Fruit fly (Drosophila melanogaster) whole organism, embryonic: ENCODE data around the gene Nthl1.

Experiments used
- BEAF-32 ChIP-seq: fragments of 200-800 bp; sonication (Bioruptor generic); optimal IDR thresholded peaks from 3 replicates; lab custom pipeline; 2017; ENCODE audit warnings: missing biosample characterization, missing genetic modification characterization, mild to moderate bottlenecking, moderate library complexity, missing genetic modification reagents
- CG11695 ChIP-seq: fragments of 200-800 bp; sonication (Bioruptor generic); IDR thresholded peaks from 3 replicates; pipeline ENCODE4 v1.3.6; 2022; ENCODE audit warnings: missing biosample characterization, missing genetic modification characterization
- CG13123 ChIP-seq: fragments of 200-800 bp; sonication (Bioruptor generic); optimal IDR thresholded peaks from 2 replicates; lab custom pipeline; 2016; ENCODE audit warnings: missing biosample characterization, missing genetic modification characterization
- CG13894 ChIP-seq: fragments of 200-800 bp; sonication (Bioruptor generic); optimal IDR thresholded peaks from 3 replicates; lab custom pipeline; 2018; ENCODE audit warnings: missing biosample characterization, mild to moderate bottlenecking, missing genetic modification characterization, moderate library complexity
- CG1603 ChIP-seq: fragments of 200-800 bp; sonication (Bioruptor generic); optimal IDR thresholded peaks from 2 replicates; lab custom pipeline; 2019; ENCODE audit warnings: missing biosample characterization, mild to moderate bottlenecking, missing genetic modification characterization, moderate library complexity
- CG1647 ChIP-seq: fragments of 200-800 bp; sonication (Bioruptor generic); optimal IDR thresholded peaks from 3 replicates; lab custom pipeline; 2016; ENCODE audit warnings: missing biosample characterization, missing genetic modification characterization
- CG16813 ChIP-seq: fragments of 200-800 bp; sonication (Bioruptor generic); IDR thresholded peaks from 3 replicates; pipeline ENCODE4 v1.3.6; 2022; ENCODE audit warnings: missing biosample characterization, missing genetic modification characterization; ENCODE audit not compliant: partially characterized antibody
- CG18262 ChIP-seq: fragments of 200-800 bp; optimal IDR thresholded peaks from 3 replicates; lab custom pipeline; 2019; ENCODE audit warnings: missing biosample characterization, mild to moderate bottlenecking, missing genetic modification characterization, moderate library complexity
- CG2129 ChIP-seq: fragments of 200-800 bp; sonication (Bioruptor generic); IDR thresholded peaks from 2 replicates; pipeline ENCODE4 v1.3.6; 2022; ENCODE audit warnings: missing biosample characterization, missing genetic modification characterization; ENCODE audit not compliant: partially characterized antibody
- CG2202 ChIP-seq: fragments of 200-800 bp; sonication (Bioruptor generic); optimal IDR thresholded peaks from 2 replicates; lab custom pipeline; 2018; ENCODE audit warnings: missing biosample characterization, mild to moderate bottlenecking, missing genetic modification characterization
- CG34422 ChIP-seq: fragments of 200-800 bp; sonication (Bioruptor generic); IDR thresholded peaks from 3 replicates; pipeline ENCODE4 v1.3.6; 2022; ENCODE audit warnings: missing biosample characterization, missing genetic modification characterization
- CG4404 ChIP-seq: fragments of 200-800 bp; sonication (Bioruptor generic); IDR thresholded peaks from 2 replicates; pipeline ENCODE4 v1.3.6; 2022; ENCODE audit warnings: missing biosample characterization, missing genetic modification characterization
- CG4424 ChIP-seq: fragments of 200-800 bp; sonication (Bioruptor generic); optimal IDR thresholded peaks from 3 replicates; lab custom pipeline; 2016; ENCODE audit warnings: missing biosample characterization, missing genetic modification characterization
- CG4820 ChIP-seq: fragments of 200-800 bp; sonication (Bioruptor generic); optimal IDR thresholded peaks from 3 replicates; lab custom pipeline; 2016; ENCODE audit warnings: missing biosample characterization, missing genetic modification characterization
- CG7745 ChIP-seq: fragments of 200-800 bp; sonication (Bioruptor generic); optimal IDR thresholded peaks from 2 replicates; lab custom pipeline; 2018; ENCODE audit warnings: missing biosample characterization, mild to moderate bottlenecking, missing genetic modification characterization, moderate library complexity
- Dll ChIP-seq: fragments of 200-800 bp; sonication (Bioruptor generic); IDR thresholded peaks from 4 replicates; pipeline ENCODE4 v1.3.6; 2022; ENCODE audit warnings: missing biosample characterization, missing genetic modification characterization; ENCODE audit not compliant: partially characterized antibody
- H2.0 ChIP-seq: fragments of 200-800 bp; sonication (Bioruptor generic); IDR thresholded peaks from 2 replicates; pipeline ENCODE4 v1.3.6; 2022; ENCODE audit warnings: missing biosample characterization, missing genetic modification characterization
- HmgZ ChIP-seq: fragments of 200-800 bp; sonication (Bioruptor generic); optimal IDR thresholded peaks from 2 replicates; lab custom pipeline; 2018; ENCODE audit warnings: missing biosample characterization, mild to moderate bottlenecking, missing genetic modification characterization
- Mad ChIP-seq: fragments of 200-800 bp; sonication (Bioruptor generic); optimal IDR thresholded peaks from 2 replicates; lab custom pipeline; 2016; ENCODE audit warnings: missing biosample characterization, missing genetic modification characterization
- Med ChIP-seq: fragments of 200-800 bp; sonication (Bioruptor generic); peaks from one replicate; lab custom pipeline; 2016; ENCODE audit warnings: missing biosample characterization, missing genetic modification characterization, mild to moderate bottlenecking, inconsistent platforms, moderate library complexity
- Pdp1 ChIP-seq, 2 experiments: fragments of 200-800 bp; sonication (Bioruptor generic); optimal IDR thresholded peaks; 3 replicates each; lab custom pipeline; 2016; ENCODE audit warnings: missing biosample characterization in 2 of 2, missing genetic modification characterization in 2 of 2, mild to moderate bottlenecking in 1 of 2, moderate library complexity in 1 of 2
- Ptx1 ChIP-seq: fragments of 200-800 bp; sonication (Bioruptor generic); IDR thresholded peaks from 2 replicates; pipeline ENCODE4 v1.3.6; 2022; ENCODE audit warnings: missing biosample characterization, missing genetic modification characterization
- Rfx ChIP-seq: fragments of 200-800 bp; sonication (Bioruptor generic); IDR thresholded peaks from 2 replicates; pipeline ENCODE4 v1.3.6; 2022; ENCODE audit warnings: missing biosample characterization, missing genetic modification characterization
- Side ChIP-seq: fragments of 200-800 bp; sonication (Bioruptor generic); optimal IDR thresholded peaks from 2 replicates; lab custom pipeline; 2016; ENCODE audit warnings: missing biosample characterization, missing genetic modification characterization
- bab2 ChIP-seq: fragments of 200-800 bp; sonication (Bioruptor generic); optimal IDR thresholded peaks from 2 replicates; lab custom pipeline; 2016; ENCODE audit warnings: missing biosample characterization, missing genetic modification characterization
- bigmax ChIP-seq: fragments of 200-800 bp; sonication (Bioruptor generic); optimal IDR thresholded peaks from 2 replicates; lab custom pipeline; 2018; ENCODE audit warnings: missing biosample characterization, mild to moderate bottlenecking, missing genetic modification characterization
- br ChIP-seq: fragments of >200 bp; optimal IDR thresholded peaks from 2 replicates; lab custom pipeline; 2017
- bsh ChIP-seq, 2 experiments: fragments of 200-800 bp; sonication (Bioruptor generic); optimal IDR thresholded peaks; 2 replicates each; lab custom pipeline; 2017 to 2018; ENCODE audit warnings: mild to moderate bottlenecking in 2 of 2, missing biosample characterization in 2 of 2, missing genetic modification characterization in 2 of 2, moderate library complexity in 1 of 2
- cato ChIP-seq: fragments of 200-800 bp; sonication (Bioruptor generic); optimal IDR thresholded peaks from 2 replicates; lab custom pipeline; 2016; ENCODE audit warnings: missing biosample characterization, missing genetic modification characterization, borderline replicate concordance
- croc ChIP-seq: fragments of 200-800 bp; sonication (Bioruptor generic); conservative IDR thresholded peaks from 3 replicates; pipeline ENCODE4 v1.3.6; 2022; ENCODE audit warnings: missing biosample characterization, missing genetic modification characterization
- disco-r ChIP-seq: fragments of 200-800 bp; sonication (Bioruptor generic); optimal IDR thresholded peaks from 2 replicates; lab custom pipeline; 2016; ENCODE audit warnings: missing biosample characterization, missing genetic modification characterization
- dysf ChIP-seq: fragments of 200-800 bp; sonication (Bioruptor generic); IDR thresholded peaks from 3 replicates; pipeline ENCODE4 v1.3.6; 2022; ENCODE audit warnings: missing biosample characterization, missing genetic modification characterization
- esg ChIP-seq: fragments of 200-800 bp; sonication (Bioruptor generic); conservative IDR thresholded peaks from 2 replicates; pipeline ENCODE4 v1.3.6; 2022; ENCODE audit warnings: missing biosample characterization, missing genetic modification characterization
- eyg ChIP-seq: fragments of 200-800 bp; sonication (Bioruptor generic); optimal IDR thresholded peaks from 3 replicates; lab custom pipeline; 2016; ENCODE audit warnings: missing biosample characterization, missing genetic modification characterization
- fd96Cb ChIP-seq: fragments of 200-800 bp; sonication (Bioruptor generic); optimal IDR thresholded peaks from 2 replicates; lab custom pipeline; 2018; ENCODE audit warnings: missing biosample characterization, mild to moderate bottlenecking, missing genetic modification characterization, moderate library complexity
- jigr1 ChIP-seq: fragments of 200-800 bp; sonication (Bioruptor generic); IDR thresholded peaks from 3 replicates; pipeline ENCODE4 v1.3.6; 2022; ENCODE audit warnings: missing biosample characterization, missing genetic modification characterization
- kah ChIP-seq: fragments of 200-800 bp; sonication (Bioruptor generic); optimal IDR thresholded peaks from 2 replicates; lab custom pipeline; 2018; ENCODE audit warnings: missing biosample characterization, mild to moderate bottlenecking, missing genetic modification characterization
- maf-S ChIP-seq: fragments of 200-800 bp; sonication (Bioruptor generic); optimal IDR thresholded peaks from 2 replicates; lab custom pipeline; 2016; ENCODE audit warnings: missing biosample characterization, missing genetic modification characterization
- mld ChIP-seq: fragments of 200-800 bp; sonication (Bioruptor generic); IDR thresholded peaks from 3 replicates; pipeline ENCODE4 v1.3.6; 2022; ENCODE audit warnings: missing biosample characterization, missing genetic modification characterization; ENCODE audit not compliant: partially characterized antibody
- phol ChIP-seq: fragments of 200-800 bp; sonication (Bioruptor generic); optimal IDR thresholded peaks from 3 replicates; lab custom pipeline; 2018; ENCODE audit warnings: missing biosample characterization, mild to moderate bottlenecking, missing genetic modification characterization, moderate library complexity
- pnt ChIP-seq: fragments of 200-800 bp; sonication (Bioruptor generic); optimal IDR thresholded peaks from 3 replicates; lab custom pipeline; 2016; ENCODE audit warnings: missing biosample characterization, missing genetic modification characterization
- run ChIP-seq: fragments of 200-800 bp; sonication (Bioruptor generic); optimal IDR thresholded peaks from 3 replicates; lab custom pipeline; 2018; ENCODE audit warnings: missing biosample characterization, mild to moderate bottlenecking, missing genetic modification characterization
- sc ChIP-seq, 3 experiments: fragments of >200 bp in 2 of 3; fragments of 200-800 bp in 1 of 3; sonication (Bioruptor generic) in 1 of 3; optimal IDR thresholded peaks; 2 replicates in 2 of 3; 3 replicates in 1 of 3; lab custom pipeline; 2017; ENCODE audit warnings: mild to moderate bottlenecking in 1 of 3, missing biosample characterization in 1 of 3, missing genetic modification characterization in 1 of 3, missing genetic modification reagents in 1 of 3
- scrt ChIP-seq: fragments of 200-800 bp; sonication (Bioruptor generic); optimal IDR thresholded peaks from 2 replicates; lab custom pipeline; 2018; ENCODE audit warnings: missing biosample characterization, mild to moderate bottlenecking, missing genetic modification characterization, moderate library complexity
- sd ChIP-seq: fragments of 200-800 bp; sonication (Bioruptor generic); optimal IDR thresholded peaks from 3 replicates; lab custom pipeline; 2018; ENCODE audit warnings: missing biosample characterization, mild to moderate bottlenecking, missing genetic modification characterization, moderate library complexity
- sens ChIP-seq: fragments of 200-800 bp; sonication (Bioruptor generic); peaks from one replicate; lab custom pipeline; 2016; ENCODE audit warnings: missing biosample characterization, missing genetic modification characterization
- sna ChIP-seq: fragments of 200-800 bp; sonication (Bioruptor generic); IDR thresholded peaks from 2 replicates; pipeline ENCODE4 v1.3.6; 2022; ENCODE audit warnings: missing biosample characterization, missing genetic modification characterization; ENCODE audit not compliant: partially characterized antibody
- tap ChIP-seq: fragments of 200-800 bp; optimal IDR thresholded peaks from 3 replicates; lab custom pipeline; 2019; ENCODE audit warnings: missing biosample characterization, mild to moderate bottlenecking, missing genetic modification characterization, moderate library complexity
- tin ChIP-seq: fragments of 200-800 bp; sonication (Bioruptor generic); optimal IDR thresholded peaks from 3 replicates; lab custom pipeline; 2016; ENCODE audit warnings: missing biosample characterization, missing genetic modification characterization
- tna ChIP-seq: fragments of 200-800 bp; sonication (Bioruptor generic); IDR thresholded peaks from 2 replicates; pipeline ENCODE4 v1.3.6; 2022; ENCODE audit warnings: missing biosample characterization, missing genetic modification characterization; ENCODE audit not compliant: partially characterized antibody
- ttk ChIP-seq: fragments of 200-800 bp; sonication (Bioruptor generic); IDR thresholded peaks from 2 replicates; pipeline ENCODE4 v2.1.2; 2022; ENCODE audit warnings: missing biosample characterization, missing genetic modification characterization

Gene Nthl1

dm6 chr2L:20948625-20949024 is 21.0 kb upstream of the Nthl1 start (continued):
- TF ChIP-seq CG2129 (GFP tag; lab: Robert Waterston, UW) (no peak), sens (GFP tag; lab: Kevin White, UChicago) (peak; percentile 81), tap (tag; lab: Kevin White, UChicago) (no peak), Rfx (GFP tag; lab: Robert Waterston, UW) (no peak), croc (GFP tag; lab: Robert Waterston, UW) (no peak), tna (no peak), bigmax (GFP tag; lab: Kevin White, UChicago) (no peak), mld (no peak), CG2202 (tag; lab: Kevin White, UChicago) (no peak), jigr1 (no peak), phol (tag; lab: Kevin White, UChicago) (peak; percentile 33), sd (no peak), cato (GFP tag; lab: Kevin White, UChicago) (peak; percentile 3), Med (GFP tag; lab: Kevin White, UChicago) (peak; percentile 86), CG4424 (no peak), CG11695 (GFP tag; lab: Robert Waterston, UW) (no peak), sna (no peak), dysf (0 out of 3 replicates have a peak, but pooled peaks have one; percentile 45), CG4404 (peak; percentile 32; the same call in 1 of the 2 replicates), CG18262 (tag; lab: Kevin White, UChicago) (peak; percentile 11), CG13894 (no peak), CG1603 (tag; lab: Kevin White, UChicago) (peak; percentile 45), Ptx1 (GFP tag; lab: Robert Waterston, UW) (no peak; the same call in 1 of the 2 replicates), ttk (no peak), scrt (no peak), maf-S (GFP tag; lab: Kevin White, UChicago) (no peak), Mad (GFP tag; lab: Kevin White, UChicago) (no peak), CG4820 (peak; percentile 21), kah (GFP tag; lab: Kevin White, UChicago) (no peak), fd96Cb (tag; lab: Kevin White, UChicago) (peak; percentile 39), tin (GFP tag; lab: Kevin White, UChicago) (no peak), eyg (GFP tag; lab: Kevin White, UChicago) (no peak), Dll (GFP tag; lab: Robert Waterston, UW) (no peak), CG13123 (GFP tag; lab: Kevin White, UChicago) (no peak), bsh (GFP tag; optimal IDR thresholded peaks at IDR 0.05; lab: Kevin White, UChicago) (peak in 1 of 2 experiments; percentile 39), Side (no peak), CG1647 (no peak), disco-r (GFP tag; lab: Kevin White, UChicago) (no peak), CG34422 (GFP tag; lab: Robert Waterston, UW) (no peak), Pdp1 (GFP tag; optimal IDR thresholded peaks at IDR 0.05; lab: Kevin White, UChicago) (no peak), H2.0 (GFP tag; lab: Robert Waterston, UW) (no peak), esg (GFP tag; lab: Robert Waterston, UW) (no peak), bab2 (GFP tag; lab: Kevin White, UChicago) (no peak), br (lab: Kevin White, UChicago) (no peak), CG16813 (GFP tag; lab: Robert Waterston, UW) (no peak), BEAF-32 (GFP tag; lab: Kevin White, UChicago) (no peak), sc (optimal IDR thresholded peaks at IDR 0.05; lab: Kevin White, UChicago) (no peak), sc (GFP tag; optimal IDR thresholded peaks at IDR 0.05; lab: Kevin White, UChicago) (no peak), run (tag; lab: Kevin White, UChicago) (no peak), pnt (GFP tag; lab: Kevin White, UChicago) (no peak), HmgZ (tag; lab: Kevin White, UChicago) (no peak), CG7745 (tag; lab: Kevin White, UChicago) (no peak)
